Worm (Caenorhabditis elegans) whole organism, late embryonic: ENCODE data around the gene pqn-87.

Experiments
- ahr-1 ChIP-seq: sonication (generic microtip); optimal IDR thresholded peaks from 2 replicates; lab custom pipeline; 2016; ENCODE audit warnings: missing genetic modification characterization, missing compliant biosample characterization
- ama-1 ChIP-seq: fragments of 150-350 bp; optimal IDR thresholded peaks from 2 replicates; lab custom pipeline; 2014
- ceh-22 ChIP-seq: sonication (generic microtip); optimal IDR thresholded peaks from 2 replicates; lab custom pipeline; 2017; ENCODE audit warnings: missing biosample characterization, missing genetic modification characterization
- ceh-30 ChIP-seq: fragments of 150-350 bp; optimal IDR thresholded peaks from 2 replicates; lab custom pipeline; 2014; ENCODE audit warnings: missing biosample characterization, missing genetic modification characterization
- ceh-9 ChIP-seq: sonication (generic microtip); optimal IDR thresholded peaks from 2 replicates; lab custom pipeline; 2016; ENCODE audit warnings: mild to moderate bottlenecking, missing genetic modification characterization, inconsistent platforms, missing compliant biosample characterization
- gmeb-2 ChIP-seq: sonication (generic microtip); optimal IDR thresholded peaks from 2 replicates; lab custom pipeline; 2016; ENCODE audit warnings: missing genetic modification characterization, inconsistent platforms, missing compliant biosample characterization
- lim-6 ChIP-seq: sonication (generic microtip); optimal IDR thresholded peaks from 2 replicates; lab custom pipeline; 2016; ENCODE audit warnings: missing genetic modification characterization, missing compliant biosample characterization
- nhr-11 ChIP-seq: fragments of 150-350 bp; optimal IDR thresholded peaks from 2 replicates; lab custom pipeline; 2014; ENCODE audit warnings: missing biosample characterization, missing genetic modification characterization
- odd-2 ChIP-seq: sonication (generic microtip); optimal IDR thresholded peaks from 2 replicates; lab custom pipeline; 2017; ENCODE audit warnings: antibody characterized with exemption, mild to moderate bottlenecking, missing genetic modification characterization, missing compliant biosample characterization
- pag-3 ChIP-seq: sonication (generic microtip); optimal IDR thresholded peaks from 2 replicates; lab custom pipeline; 2016; ENCODE audit warnings: missing compliant biosample characterization, missing genetic modification characterization, borderline replicate concordance
- pha-4 ChIP-seq: fragments of 150-350 bp; optimal IDR thresholded peaks from 2 replicates; lab custom pipeline; 2018; ENCODE audit warnings: missing biosample characterization, missing genetic modification reagents, missing genetic modification characterization
- pqm-1 ChIP-seq: sonication (generic microtip); optimal IDR thresholded peaks from 2 replicates; lab custom pipeline; 2016; ENCODE audit warnings: missing genetic modification characterization, missing compliant biosample characterization
- tbx-2 ChIP-seq: sonication (generic microtip); optimal IDR thresholded peaks from 2 replicates; lab custom pipeline; 2016; ENCODE audit warnings: missing genetic modification characterization, missing compliant biosample characterization
- unc-42 ChIP-seq: sonication (generic microtip); optimal IDR thresholded peaks from 2 replicates; lab custom pipeline; 2016; ENCODE audit warnings: missing genotype, missing genetic modification characterization, missing compliant biosample characterization

DNA sequence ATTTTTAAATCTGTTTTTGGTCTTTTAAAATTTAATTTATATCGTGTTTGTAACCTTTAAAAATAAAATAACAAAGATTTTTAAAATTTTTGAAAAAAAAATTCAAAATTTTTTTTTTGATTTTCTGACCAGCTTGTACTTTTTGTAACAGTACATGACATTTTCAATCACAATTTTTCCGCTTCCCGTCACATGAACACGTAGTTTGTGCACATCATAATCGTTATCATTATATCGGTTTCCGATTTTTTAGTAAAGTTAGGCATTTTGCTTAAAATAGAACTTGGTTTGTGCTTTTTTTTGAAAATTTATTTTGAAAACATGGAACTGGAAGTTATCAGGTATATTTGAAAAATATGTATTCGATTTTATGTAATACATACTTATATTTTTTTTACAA is 38.2 kb downstream of the pqn-87 start:
- TF ChIP-seq nhr-11 (tag; lab: Kevin White, UChicago), result no peak
- TF ChIP-seq tbx-2 (tag; lab: Kevin White, UChicago), result no peak
- no peak for TF ChIP-seq pqm-1 (tag; lab: Kevin White, UChicago)
- TF ChIP-seq ceh-30 (tag; lab: Kevin White, UChicago), result no peak
- no peak for TF ChIP-seq ahr-1 (tag; lab: Kevin White, UChicago)
- no peak for TF ChIP-seq ama-1
- no peak for TF ChIP-seq unc-42 (tag; lab: Kevin White, UChicago)
- TF ChIP-seq lim-6, result no peak
- TF ChIP-seq ceh-22, result no peak
- TF ChIP-seq pag-3 (tag; lab: Kevin White, UChicago), result no peak
- no peak for TF ChIP-seq ceh-9 (tag; lab: Kevin White, UChicago)
- no peak for TF ChIP-seq odd-2
- TF ChIP-seq gmeb-2 (tag; lab: Kevin White, UChicago), result no peak
- no peak for TF ChIP-seq pha-4 (tag; lab: Kevin White, UChicago)
